Worm (Caenorhabditis elegans): ENCODE measurements around the gene nra-4.

Gene nra-4

ce11 chrV:1027044-1027443 lies 21.3 kb downstream of the nra-4 start, which contains the start of gene R09A1.3:
TSS of gene R09A1.3 (minus strand) at chrV:1027074.
- TF ChIP-seq pes-1 (GFP tag; IDR thresholded peaks at IDR 0.05), result no peak
- TF ChIP-seq ets-7 (tag; optimal IDR thresholded peaks at IDR 0.05), result no peak
- TF ChIP-seq tbx-11 (GFP tag; IDR thresholded peaks at IDR 0.05), result no peak
- no peak for TF ChIP-seq F13C5.2 (tag; optimal IDR thresholded peaks at IDR 0.05)
- TF ChIP-seq ceh-36 (tag; optimal IDR thresholded peaks at IDR 0.05), result no peak
- TF ChIP-seq hmg-4 (GFP tag; optimal IDR thresholded peaks at IDR 0.05), result no peak
- TF ChIP-seq hnd-1 (tag; optimal IDR thresholded peaks at IDR 0.05), result no peak
- TF ChIP-seq B0310.2 (tag; optimal IDR thresholded peaks at IDR 0.05), result no peak
- TF ChIP-seq tbx-37 (GFP tag; conservative IDR thresholded peaks at IDR 0.05), result no peak
- TF ChIP-seq ama-1 (optimal IDR thresholded peaks at IDR 0.05), result no peak
- no peak for TF ChIP-seq tra-4 (tag; optimal IDR thresholded peaks at IDR 0.05)
- no peak for TF ChIP-seq ceh-13 (GFP tag; optimal IDR thresholded peaks at IDR 0.05)
- no peak for TF ChIP-seq scrt-1 (GFP tag; IDR thresholded peaks at IDR 0.05)
- TF ChIP-seq aly-1 (tag; optimal IDR thresholded peaks at IDR 0.05), result no peak
- no peak for TF ChIP-seq hmbx-1 (tag; optimal IDR thresholded peaks at IDR 0.05)
- TF ChIP-seq sea-1 (GFP tag; conservative IDR thresholded peaks at IDR 0.05), result no peak
- no peak for TF ChIP-seq flt-1 (GFP tag; IDR thresholded peaks at IDR 0.05)

- TF ChIP-seq sea-1 (GFP tag; conservative IDR thresholded peaks at IDR 0.05), result no peak
- no peak for TF ChIP-seq B0310.2 (tag; optimal IDR thresholded peaks at IDR 0.05)
- TF ChIP-seq tra-4 (tag; optimal IDR thresholded peaks at IDR 0.05), result no peak
- TF ChIP-seq hmg-4 (GFP tag; optimal IDR thresholded peaks at IDR 0.05), result no peak
- no peak for TF ChIP-seq flt-1 (GFP tag; IDR thresholded peaks at IDR 0.05)
- no peak for TF ChIP-seq ceh-13 (GFP tag; optimal IDR thresholded peaks at IDR 0.05)
- no peak for TF ChIP-seq F13C5.2 (tag; optimal IDR thresholded peaks at IDR 0.05)
- no peak for TF ChIP-seq aly-1 (tag; optimal IDR thresholded peaks at IDR 0.05)
- TF ChIP-seq ceh-36 (tag; optimal IDR thresholded peaks at IDR 0.05), result no peak
- no peak for TF ChIP-seq ets-7 (tag; optimal IDR thresholded peaks at IDR 0.05)
- TF ChIP-seq hnd-1 (tag; optimal IDR thresholded peaks at IDR 0.05), result no peak
- TF ChIP-seq pes-1 (GFP tag; IDR thresholded peaks at IDR 0.05), result no peak
These were observed 25.0 kb downstream of the nra-4 start, which contains the start of gene pei-2 for ce11 chrV:1023367-1023766. TSS of gene pei-2 (minus strand) at chrV:1023467.

- TF ChIP-seq ceh-13 (GFP tag; optimal IDR thresholded peaks at IDR 0.05) (no peak), pes-1 (GFP tag; IDR thresholded peaks at IDR 0.05) (0 out of 2 replicates have a peak, but pooled peaks have one; percentile 8), hmg-4 (GFP tag; optimal IDR thresholded peaks at IDR 0.05) (no peak), ama-1 (optimal IDR thresholded peaks at IDR 0.05) (no peak), ets-7 (tag; optimal IDR thresholded peaks at IDR 0.05) (no peak), scrt-1 (GFP tag; IDR thresholded peaks at IDR 0.05) (no peak), tra-4 (tag; optimal IDR thresholded peaks at IDR 0.05) (no peak), hmbx-1 (tag; optimal IDR thresholded peaks at IDR 0.05) (no peak), ceh-36 (tag; optimal IDR thresholded peaks at IDR 0.05) (no peak)
These were observed 26.9 kb downstream of the nra-4 start for ce11 chrV:1021456-1021855.

- TF ChIP-seq ceh-36 (tag; optimal IDR thresholded peaks at IDR 0.05), result no peak
- TF ChIP-seq pes-1 (GFP tag; IDR thresholded peaks at IDR 0.05), result no peak
- TF ChIP-seq B0310.2 (tag; optimal IDR thresholded peaks at IDR 0.05), result no peak
- no peak for TF ChIP-seq hmg-4 (GFP tag; optimal IDR thresholded peaks at IDR 0.05)
- no peak for TF ChIP-seq flt-1 (GFP tag; IDR thresholded peaks at IDR 0.05)
- no peak for TF ChIP-seq tbx-11 (GFP tag; IDR thresholded peaks at IDR 0.05)
- no peak for TF ChIP-seq ama-1 (optimal IDR thresholded peaks at IDR 0.05)
- TF ChIP-seq tra-4 (tag; optimal IDR thresholded peaks at IDR 0.05), result no peak
- no peak for TF ChIP-seq aly-1 (tag; optimal IDR thresholded peaks at IDR 0.05)
These were observed 31.2 kb downstream of the nra-4 start for ce11 chrV:1017196-1017595.

ce11 chrV:1015194-1015593 lies 33.2 kb downstream of the nra-4 start:
- TF ChIP-seq ceh-13 (GFP tag; optimal IDR thresholded peaks at IDR 0.05), result no peak
- no peak for TF ChIP-seq hmbx-1 (tag; optimal IDR thresholded peaks at IDR 0.05)
- no peak for TF ChIP-seq scrt-1 (GFP tag; IDR thresholded peaks at IDR 0.05)
- no peak for TF ChIP-seq ama-1 (optimal IDR thresholded peaks at IDR 0.05)
- TF ChIP-seq tbx-37 (GFP tag; conservative IDR thresholded peaks at IDR 0.05), result no peak
- no peak for TF ChIP-seq aly-1 (tag; optimal IDR thresholded peaks at IDR 0.05)
- no peak for TF ChIP-seq hmg-4 (GFP tag; optimal IDR thresholded peaks at IDR 0.05)
- TF ChIP-seq hnd-1 (tag; optimal IDR thresholded peaks at IDR 0.05), result no peak
- no peak for TF ChIP-seq sea-1 (GFP tag; conservative IDR thresholded peaks at IDR 0.05)
- TF ChIP-seq pes-1 (GFP tag; IDR thresholded peaks at IDR 0.05), result no peak
- TF ChIP-seq tra-4 (tag; optimal IDR thresholded peaks at IDR 0.05), result no peak
- no peak for TF ChIP-seq ets-7 (tag; optimal IDR thresholded peaks at IDR 0.05)
- no peak for TF ChIP-seq flt-1 (GFP tag; IDR thresholded peaks at IDR 0.05)
- TF ChIP-seq F13C5.2 (tag; optimal IDR thresholded peaks at IDR 0.05), result no peak
- TF ChIP-seq tbx-11 (GFP tag; IDR thresholded peaks at IDR 0.05), result no peak
- TF ChIP-seq B0310.2 (tag; optimal IDR thresholded peaks at IDR 0.05), result no peak

ce11 chrV:1013637-1014036 lies 34.7 kb downstream of the nra-4 start:
- TF ChIP-seq hmbx-1 (tag; optimal IDR thresholded peaks at IDR 0.05) (no peak), ceh-36 (tag; optimal IDR thresholded peaks at IDR 0.05) (no peak), scrt-1 (GFP tag; IDR thresholded peaks at IDR 0.05) (no peak), ama-1 (optimal IDR thresholded peaks at IDR 0.05) (no peak), tbx-11 (GFP tag; IDR thresholded peaks at IDR 0.05) (no peak), hnd-1 (tag; optimal IDR thresholded peaks at IDR 0.05) (no peak), ceh-13 (GFP tag; optimal IDR thresholded peaks at IDR 0.05) (no peak), flt-1 (GFP tag; IDR thresholded peaks at IDR 0.05) (no peak), B0310.2 (tag; optimal IDR thresholded peaks at IDR 0.05) (no peak), F13C5.2 (tag; optimal IDR thresholded peaks at IDR 0.05) (no peak), aly-1 (tag; optimal IDR thresholded peaks at IDR 0.05) (no peak), hmg-4 (GFP tag; optimal IDR thresholded peaks at IDR 0.05) (no peak), ets-7 (tag; optimal IDR thresholded peaks at IDR 0.05) (no peak), sea-1 (GFP tag; conservative IDR thresholded peaks at IDR 0.05) (no peak), tbx-37 (GFP tag; conservative IDR thresholded peaks at IDR 0.05) (no peak), pes-1 (GFP tag; IDR thresholded peaks at IDR 0.05) (no peak)

- TF ChIP-seq scrt-1 (GFP tag; IDR thresholded peaks at IDR 0.05) (no peak), hnd-1 (tag; optimal IDR thresholded peaks at IDR 0.05) (no peak), hmbx-1 (tag; optimal IDR thresholded peaks at IDR 0.05) (no peak)
These were observed 39.3 kb downstream of the nra-4 start for ce11 chrV:1009037-1009436.
